Fruit fly (Drosophila melanogaster) whole organism, larva: ENCODE results near the gene CG9536.

ENCODE experiments used
- noc ChIP-seq: fragments of 200-800 bp; sonication (Bioruptor generic); optimal IDR thresholded peaks from 3 replicates; lab custom pipeline; 2019; ENCODE audit warnings: missing biosample characterization, mild to moderate bottlenecking, missing genetic modification characterization, moderate library complexity

The CG9536 gene

dm6 chr2L:6476753-6477152, at the start of gene CG9536:
Gene CG9536 (minus strand): TSS chr2L:6476975.
- no peak for TF ChIP-seq noc (tag; lab: Kevin White, UChicago)

dm6 chr2L:6513948-6514347, 37.2 kb upstream of the CG9536 start:
- TF ChIP-seq noc (tag; lab: Kevin White, UChicago), result no peak

- no peak for TF ChIP-seq noc (tag; lab: Kevin White, UChicago)
These were observed 31.9 kb upstream of the CG9536 start for dm6 chr2L:6508666-6509065.

DNA sequence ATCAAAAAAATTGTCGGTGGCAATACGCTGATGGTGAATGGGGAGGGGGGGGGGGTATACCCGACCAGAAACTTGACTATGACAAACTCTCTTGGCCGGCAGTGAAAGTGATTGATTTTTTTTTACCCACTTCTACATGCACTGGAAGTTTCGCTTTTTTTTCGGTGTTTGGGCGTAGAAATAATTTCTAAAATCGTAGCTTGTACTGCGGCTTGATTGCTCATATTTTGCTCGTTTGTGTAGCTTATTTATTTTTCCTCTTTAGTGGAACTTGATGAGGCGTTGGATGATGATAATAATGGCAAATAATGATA, 26.9 kb upstream of the CG9536 start:
- TF ChIP-seq noc (tag; lab: Kevin White, UChicago), result no peak

DNA sequence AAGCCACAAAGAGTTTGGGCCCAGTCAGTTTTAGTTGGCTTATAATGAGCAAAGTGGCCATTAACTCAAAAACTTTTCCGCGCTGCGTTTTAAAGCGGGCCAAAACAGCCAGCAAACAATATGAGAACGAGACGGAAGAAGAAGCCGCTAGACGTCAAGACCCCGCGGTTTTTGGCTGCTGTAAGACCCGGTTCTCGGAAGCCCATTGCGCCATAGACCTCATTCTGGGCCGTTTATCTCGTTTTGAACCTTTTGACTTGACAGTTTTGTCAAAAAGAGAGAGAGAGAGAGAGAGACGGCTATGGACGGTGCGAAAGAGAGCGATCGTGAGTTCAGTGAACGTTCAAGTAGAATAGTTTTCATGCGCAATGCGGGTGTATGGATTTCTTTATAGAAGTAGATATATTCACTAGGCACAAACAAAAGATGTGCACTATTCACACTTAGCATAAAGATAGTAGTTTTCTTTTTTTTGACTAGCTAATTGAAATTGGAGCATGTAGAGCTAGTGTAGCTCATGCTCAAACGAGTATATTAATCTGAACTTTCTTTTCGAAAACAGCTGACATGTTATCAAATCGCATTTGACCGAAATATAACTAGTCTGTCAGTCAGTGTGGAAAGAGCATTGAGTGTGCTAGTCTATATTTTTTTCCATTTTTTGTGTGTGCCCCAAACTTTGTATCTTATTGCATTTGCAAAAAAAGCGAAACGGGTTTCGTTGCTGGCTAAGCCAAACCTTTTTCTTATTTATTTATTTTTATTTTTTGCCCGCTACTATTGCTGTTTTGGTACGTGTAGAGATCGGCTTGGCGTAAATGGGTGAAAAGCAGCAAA, 26.3 kb upstream of the CG9536 start:
- no peak for TF ChIP-seq noc (tag; lab: Kevin White, UChicago)

DNA sequence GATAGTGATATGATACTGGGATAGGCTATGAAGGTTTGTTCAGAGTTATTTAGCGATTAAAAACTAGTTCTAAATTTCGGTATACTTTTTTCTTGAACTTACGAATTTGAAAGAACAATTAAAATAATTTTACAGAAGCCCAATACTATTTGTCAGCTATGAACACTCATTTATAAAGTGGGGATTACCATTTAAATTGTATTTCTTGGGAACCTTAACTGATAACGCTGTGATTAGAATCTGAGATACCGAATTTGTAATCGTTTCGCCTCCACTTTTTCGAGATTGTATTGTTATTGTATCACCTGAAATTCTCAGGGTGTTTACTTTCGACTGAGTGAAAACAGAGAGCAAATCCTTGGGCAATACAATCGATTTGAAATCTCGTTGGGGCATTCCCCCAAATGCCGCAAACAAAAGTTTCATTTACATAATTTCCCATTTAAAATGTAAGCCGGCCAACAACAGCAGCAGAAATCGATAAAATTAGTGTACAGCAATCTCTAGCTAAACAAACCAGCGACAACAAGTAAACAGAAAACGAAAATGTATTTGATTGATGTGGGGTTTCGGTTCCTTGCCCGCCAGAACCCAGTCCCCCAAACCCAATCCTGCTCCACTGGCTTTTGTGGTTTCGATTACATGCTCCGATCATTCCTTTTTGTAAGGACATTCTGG, 24.0 kb upstream of the CG9536 start:
- TF ChIP-seq noc (tag; lab: Kevin White, UChicago), result no peak

DNA sequence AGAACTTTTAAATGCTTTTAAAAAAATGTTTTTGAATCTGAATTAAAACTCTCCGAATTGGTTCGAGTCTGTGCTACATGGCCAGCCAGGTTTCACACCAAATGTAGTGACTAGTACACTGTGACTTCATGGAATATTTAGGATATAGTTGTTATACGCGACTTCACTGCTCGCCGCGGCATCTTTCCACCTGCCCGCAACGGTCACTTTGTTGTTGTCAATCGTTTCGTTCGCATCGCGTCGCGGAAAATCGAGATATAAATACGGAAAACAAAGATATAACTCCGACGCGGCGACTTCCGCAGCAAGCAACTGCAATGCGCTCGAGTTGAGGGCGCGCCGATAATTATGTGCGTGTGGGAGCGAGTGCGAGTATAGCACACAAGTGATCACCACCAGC, 21.7 kb upstream of the CG9536 start, which contains the start of gene CG31637:
Gene CG31637 (plus strand): TSS at position 200 of the 400 bp plus-strand sequence.
- TF ChIP-seq noc (tag; lab: Kevin White, UChicago), result no peak

DNA sequence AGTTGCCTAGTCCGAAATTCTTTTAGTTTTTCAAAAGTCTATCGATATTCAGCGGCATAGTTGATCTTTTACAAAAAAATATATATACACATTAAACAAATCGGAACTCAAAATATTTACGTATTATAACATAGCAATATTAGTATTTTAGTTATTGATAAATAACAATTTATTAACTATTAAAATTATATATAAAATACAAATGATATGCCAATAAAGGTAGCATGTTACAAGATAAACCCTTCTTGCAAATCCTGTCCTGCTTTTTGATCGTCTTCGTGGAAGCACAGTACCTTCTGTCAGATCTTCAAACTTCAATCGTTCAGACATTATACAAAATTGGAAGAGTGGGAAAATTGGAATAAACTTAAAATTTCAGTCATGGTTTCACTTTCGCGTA, 20.0 kb upstream of the CG9536 start, which contains the start of gene CG9550:
Gene CG9550 (plus strand): TSS at position 301 of the 400 bp plus-strand sequence.
- no peak for TF ChIP-seq noc (tag; lab: Kevin White, UChicago)

- peak; percentile 99 for TF ChIP-seq noc (tag; lab: Kevin White, UChicago)
These were observed 17.6 kb upstream of the CG9536 start, which contains the start of gene CG9547 for dm6 chr2L:6494405-6494816. Gene CG9547 (minus strand): TSS chr2L:6494532.

DNA sequence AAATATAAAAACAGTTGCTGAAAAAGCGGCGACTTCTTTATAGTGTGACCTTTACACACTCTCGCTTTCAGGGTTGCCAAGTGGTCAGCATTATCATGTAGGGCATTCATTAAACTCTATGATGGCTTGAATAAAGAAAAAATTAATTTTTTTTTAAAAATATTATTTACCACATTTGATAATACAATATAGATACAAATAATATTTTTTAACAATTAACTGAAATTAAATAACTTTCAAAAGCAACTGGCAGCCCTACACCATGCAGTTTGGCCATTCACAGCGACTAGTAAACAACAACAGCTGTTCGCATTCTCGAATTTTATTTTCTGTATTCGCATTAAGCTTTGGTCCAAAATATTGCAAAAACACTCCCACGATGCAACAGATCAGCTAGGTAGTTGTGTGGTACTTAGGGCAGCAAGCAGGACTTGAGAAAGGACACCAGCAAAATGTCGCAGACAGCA, 14.0 kb upstream of the CG9536 start, which contains the start of the genes Phf5a and CG31638:
Gene Phf5a (minus strand): TSS at position 61 of the 467 bp plus-strand sequence.
Gene CG31638 (plus strand): TSS at position 279 of the 467 bp plus-strand sequence.
- TF ChIP-seq noc (tag; lab: Kevin White, UChicago), result peak; percentile 89

- TF ChIP-seq noc (tag; lab: Kevin White, UChicago), result peak; percentile 34
These were observed 11.9 kb upstream of the CG9536 start, which contains the start of the genes KFase and epsilonCOP for dm6 chr2L:6488676-6489140. Gene KFase (minus strand): TSS chr2L:6488756. Gene epsilonCOP (plus strand): TSS chr2L:6489090.

- no peak for TF ChIP-seq noc (tag; lab: Kevin White, UChicago)
These were observed 4.5 kb upstream of the CG9536 start for dm6 chr2L:6481310-6481738.

DNA sequence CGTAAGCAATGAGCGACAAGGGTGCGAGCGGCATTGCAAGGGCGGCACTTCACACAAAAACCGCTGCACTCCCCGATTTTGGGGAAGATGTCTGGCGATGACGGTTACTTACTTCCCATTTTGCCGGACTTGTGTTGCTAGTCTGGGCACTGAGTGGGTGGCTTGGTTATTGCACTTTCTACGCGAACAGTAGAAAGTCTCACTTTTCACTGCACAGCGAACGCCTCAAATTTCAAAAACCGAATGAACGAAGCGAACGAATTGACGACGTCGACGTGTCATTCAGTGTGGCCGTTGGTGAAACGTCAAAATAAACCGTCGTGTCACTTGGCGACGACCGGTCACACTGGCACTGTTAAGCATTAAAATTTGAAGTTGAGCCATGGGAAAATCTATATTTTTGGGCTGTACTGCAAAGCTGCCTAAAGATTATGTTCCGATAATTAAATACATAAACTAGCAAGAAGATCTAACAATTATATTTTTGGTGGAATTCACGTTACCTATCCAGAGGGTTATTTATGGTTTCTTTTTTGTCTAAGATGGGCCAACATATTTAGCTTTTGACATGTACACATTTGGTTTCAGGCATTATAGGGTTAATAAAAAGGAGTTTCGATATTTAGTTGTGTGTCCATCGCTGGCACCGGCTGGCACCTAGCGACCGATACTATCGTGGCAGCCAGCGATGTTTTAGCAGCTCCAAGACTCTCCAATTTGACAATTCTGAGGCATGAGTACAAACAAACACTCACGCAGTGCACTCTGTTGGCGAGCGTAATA, 3.6 kb upstream of the CG9536 start, which contains the start of the genes Sec61alpha and Daxx:
Gene Sec61alpha (minus strand): TSS at position 364 of the 783 bp plus-strand sequence.
Gene Daxx (plus strand): TSS at position 718 of the 783 bp plus-strand sequence.
- peak; percentile 50 for TF ChIP-seq noc (tag; lab: Kevin White, UChicago)

DNA sequence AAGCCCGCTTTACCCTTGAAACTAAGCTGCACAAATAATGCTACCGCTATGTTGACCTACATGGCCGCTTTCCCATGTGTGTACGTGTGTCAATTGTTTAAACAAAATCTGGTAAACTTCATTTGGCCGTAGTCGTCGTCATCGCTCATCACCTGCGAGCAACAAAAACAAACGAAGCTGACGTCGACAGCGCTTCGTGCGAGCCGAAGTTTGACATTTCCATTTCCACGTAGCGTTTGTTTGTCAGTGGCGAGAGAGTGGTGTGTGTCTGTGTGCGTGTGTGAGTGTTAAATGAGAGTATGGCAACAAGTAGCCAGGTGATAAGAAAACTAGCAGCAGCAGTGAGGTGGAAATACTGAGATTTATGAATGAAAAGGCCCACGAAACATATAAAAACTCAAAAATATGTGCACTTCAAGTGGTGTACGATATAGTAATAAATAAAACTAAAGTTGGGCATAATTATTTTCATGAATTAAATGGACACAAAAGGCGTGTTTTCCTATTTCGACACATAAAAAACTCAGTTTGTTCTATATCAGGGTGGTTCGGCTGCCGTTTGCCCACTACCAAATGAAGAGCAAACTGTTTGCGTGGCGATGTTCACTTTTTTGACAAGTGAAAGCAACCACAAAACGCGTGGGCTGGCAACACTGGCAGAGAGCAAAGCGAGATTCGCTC, 2.6 kb upstream of the CG9536 start:
- TF ChIP-seq noc (tag; lab: Kevin White, UChicago), result peak; percentile 52
